Worm (Caenorhabditis elegans) whole organism, L4 larva: ENCODE results near the gene mvb-12.

Source experiments
- T26A8.4 ChIP-seq: fragments of 200-800 bp; sonication (Bioruptor generic); IDR thresholded peaks from 2 replicates; pipeline ENCODE4 v1.3.6; 2022; ENCODE audit warnings: missing genetic modification characterization, missing compliant biosample characterization
- ceh-44 ChIP-seq: fragments of 200-800 bp; sonication (Bioruptor generic); IDR thresholded peaks from 2 replicates; pipeline ENCODE4 v1.3.6; 2022; ENCODE audit warnings: missing genetic modification reagents, missing genetic modification characterization, missing compliant biosample characterization
- ceh-82 ChIP-seq: sonication (generic microtip); optimal IDR thresholded peaks from 2 replicates; lab custom pipeline; 2017; ENCODE audit warnings: missing biosample characterization, missing genetic modification characterization
- daf-19 ChIP-seq: fragments of 200-800 bp; sonication (Bioruptor generic); conservative IDR thresholded peaks from 2 replicates; pipeline ENCODE4 v1.3.6; 2022; ENCODE audit warnings: missing genetic modification characterization, missing compliant biosample characterization
- fkh-10 ChIP-seq: fragments of 150-350 bp; optimal IDR thresholded peaks from 2 replicates; lab custom pipeline; 2014; ENCODE audit warnings: missing biosample characterization, missing genetic modification reagents, missing genetic modification characterization
- lin-39 ChIP-seq: fragments of 150-350 bp; optimal IDR thresholded peaks from 2 replicates; lab custom pipeline; 2014; ENCODE audit warnings: missing biosample characterization, missing genetic modification reagents, missing genetic modification characterization
- madf-9 ChIP-seq: fragments of 200-800 bp; sonication (Bioruptor generic); conservative IDR thresholded peaks from 2 replicates; pipeline ENCODE4 v1.3.6; 2022; ENCODE audit warnings: missing genetic modification reagents, missing genetic modification characterization, missing compliant biosample characterization
- mes-2 ChIP-seq: sonication (generic microtip); optimal IDR thresholded peaks from 2 replicates; lab custom pipeline; 2016; ENCODE audit warnings: missing genotype, mild to moderate bottlenecking, missing genetic modification characterization, missing compliant biosample characterization; ENCODE audit not compliant: poor library complexity, severe bottlenecking
- mxl-2 ChIP-seq: fragments of 200-800 bp; sonication (Bioruptor generic); conservative IDR thresholded peaks from 2 replicates; pipeline ENCODE4 v1.3.6; 2022; ENCODE audit warnings: missing genetic modification reagents, missing genetic modification characterization, missing compliant biosample characterization
- nhr-25 ChIP-seq: sonication (generic microtip); optimal IDR thresholded peaks from 2 replicates; lab custom pipeline; 2017; ENCODE audit warnings: missing genetic modification characterization, mild to moderate bottlenecking, missing compliant biosample characterization, antibody characterized with exemption, moderate library complexity, borderline replicate concordance; ENCODE audit not compliant: insufficient read depth
- pha-4 ChIP-seq, 2 experiments: fragments of 150-350 bp in 1 of 2; fragments of 200-800 bp in 1 of 2; sonication (Bioruptor generic) in 1 of 2; IDR thresholded peaks in 1 of 2; optimal IDR thresholded peaks in 1 of 2; 2 replicates each; pipeline versions ENCODE4 v1.3.6 to Lab custom; 2014 to 2022; ENCODE audit warnings: missing genetic modification characterization in 2 of 2, missing genetic modification reagents in 2 of 2, missing biosample characterization in 1 of 2, missing compliant biosample characterization in 1 of 2
- unc-62 ChIP-seq, 3 experiments: fragments of 150-350 bp in 1 of 3; sonication (generic microtip); optimal IDR thresholded peaks in 2 of 3; peaks in 1 of 3; 1 replicate in 1 of 3; 2 replicates in 2 of 3; lab custom pipeline; 2014 to 2017; ENCODE audit warnings: missing biosample characterization in 3 of 3, missing genetic modification characterization in 3 of 3, missing genetic modification reagents in 3 of 3, missing genotype in 1 of 3
- zag-1 ChIP-seq: fragments of 150-350 bp; optimal IDR thresholded peaks from 2 replicates; lab custom pipeline; 2014; ENCODE audit warnings: missing biosample characterization, missing genetic modification characterization
- zfp-3 ChIP-seq: fragments of 200-800 bp; sonication (Bioruptor generic); conservative IDR thresholded peaks from 2 replicates; pipeline ENCODE4 v1.3.6; 2022; ENCODE audit warnings: missing genetic modification reagents, missing genetic modification characterization, missing compliant biosample characterization

ce11 chrIV:7836491-7836890 lies 6.2 kb downstream of the mvb-12 start:
- TF ChIP-seq ceh-82 (tag; lab: Kevin White, UChicago) (no peak), ceh-44 (GFP tag; lab: Robert Waterston, UW) (no peak), mes-2 (tag; lab: Kevin White, UChicago) (no peak), zfp-3 (GFP tag; lab: Robert Waterston, UW) (no peak), madf-9 (no peak), daf-19 (GFP tag; lab: Robert Waterston, UW) (no peak), pha-4 (GFP tag; IDR thresholded peaks at IDR 0.05; lab: Robert Waterston, UW) (no peak), pha-4 (tag; optimal IDR thresholded peaks at IDR 0.05; lab: Kevin White, UChicago) (no peak), zag-1 (tag; lab: Kevin White, UChicago) (no peak), lin-39 (no peak), mxl-2 (no peak), nhr-25 (tag; lab: Kevin White, UChicago) (no peak), unc-62 (GFP tag; optimal IDR thresholded peaks at IDR 0.05 in 1 of 2; lab: Kevin White, UChicago) (no peak), unc-62 (tag; optimal IDR thresholded peaks at IDR 0.05; lab: Kevin White, UChicago) (no peak), T26A8.4 (GFP tag; lab: Robert Waterston, UW) (no peak), fkh-10 (GFP tag; lab: Kevin White, UChicago) (no peak)
